Worm (Caenorhabditis elegans) whole organism, L3 larva: ENCODE data around the gene btb-22.

ENCODE experiments used
- elt-3 ChIP-seq, 3 experiments: fragments of 150-350 bp in 1 of 3; sonication (generic microtip) in 2 of 3; optimal IDR thresholded peaks; 2 replicates in 2 of 3; 4 replicates in 1 of 3; lab custom pipeline; 2014 to 2017; ENCODE audit warnings: missing biosample characterization in 3 of 3, missing genetic modification characterization in 3 of 3
- jun-1 ChIP-seq: fragments of 150-350 bp; optimal IDR thresholded peaks from 2 replicates; lab custom pipeline; 2014; ENCODE audit warnings: missing biosample characterization, missing genetic modification reagents, missing genetic modification characterization
- lsy-12 ChIP-seq: sonication (generic microtip); optimal IDR thresholded peaks from 2 replicates; lab custom pipeline; 2016; ENCODE audit warnings: mild to moderate bottlenecking, missing genetic modification characterization, missing compliant biosample characterization
- mdl-1 ChIP-seq: fragments of 150-350 bp; optimal IDR thresholded peaks from 2 replicates; lab custom pipeline; 2014; ENCODE audit warnings: missing biosample characterization, missing genetic modification characterization
- nfya-1 ChIP-seq: sonication (generic microtip); optimal IDR thresholded peaks from 2 replicates; lab custom pipeline; 2017; ENCODE audit warnings: missing genetic modification characterization, mild to moderate bottlenecking, missing compliant biosample characterization, antibody characterized with exemption, moderate library complexity; ENCODE audit not compliant: insufficient read depth
- nhr-237 ChIP-seq: fragments of 150-350 bp; optimal IDR thresholded peaks from 2 replicates; lab custom pipeline; 2014; ENCODE audit warnings: missing biosample characterization, missing genetic modification characterization
- nhr-67 ChIP-seq: fragments of 150-350 bp; optimal IDR thresholded peaks from 2 replicates; lab custom pipeline; 2014; ENCODE audit warnings: missing biosample characterization, missing genetic modification characterization
- nhr-77 ChIP-seq: fragments of 150-350 bp; optimal IDR thresholded peaks from 2 replicates; lab custom pipeline; 2014; ENCODE audit warnings: missing biosample characterization, missing genetic modification characterization
- snpc-4 ChIP-seq: fragments of 150-350 bp; optimal IDR thresholded peaks from 2 replicates; lab custom pipeline; 2014; ENCODE audit warnings: missing biosample characterization, missing genetic modification characterization
- unc-62 ChIP-seq: fragments of 150-350 bp; sonication (generic microtip); optimal IDR thresholded peaks from 4 replicates; lab custom pipeline; 2014; ENCODE audit warnings: missing biosample characterization, missing genetic modification reagents, missing genetic modification characterization

- TF ChIP-seq nhr-67 (tag; lab: Kevin White, UChicago) (no peak), nhr-77 (tag; lab: Kevin White, UChicago) (no peak), mdl-1 (tag; lab: Kevin White, UChicago) (no peak), nfya-1 (tag; lab: Kevin White, UChicago) (no peak), lsy-12 (tag; lab: Kevin White, UChicago) (no peak), jun-1 (no peak), snpc-4 (no peak), nhr-237 (tag; lab: Kevin White, UChicago) (no peak), unc-62 (GFP tag; lab: Kevin White, UChicago) (no peak), elt-3 (tag; optimal IDR thresholded peaks at IDR 0.05; lab: Kevin White, UChicago) (no peak)
Measured at ce11 chrII:3340818-3341217, 41.3 kb downstream of the btb-22 start.
